Worm (Caenorhabditis elegans) whole organism, L3 larva: ENCODE results near the gene bath-27.

Source experiments
- R02D3.7 ChIP-seq: fragments of 150-350 bp; optimal IDR thresholded peaks from 2 replicates; lab custom pipeline; 2014; ENCODE audit warnings: missing biosample characterization, missing genetic modification characterization
- ZK546.5 ChIP-seq: sonication (generic microtip); optimal IDR thresholded peaks from 2 replicates; lab custom pipeline; 2017; ENCODE audit warnings: missing biosample characterization, missing genetic modification characterization
- aly-2 ChIP-seq: fragments of 150-350 bp; optimal IDR thresholded peaks from 2 replicates; lab custom pipeline; 2014; ENCODE audit warnings: missing biosample characterization, missing genetic modification characterization
- ceh-16 ChIP-seq: sonication (generic microtip); optimal IDR thresholded peaks from 2 replicates; lab custom pipeline; 2017; ENCODE audit warnings: missing biosample characterization, missing genetic modification characterization
- ceh-28 ChIP-seq: fragments of 150-350 bp; optimal IDR thresholded peaks from 2 replicates; lab custom pipeline; 2014; ENCODE audit warnings: missing biosample characterization, missing genetic modification reagents, missing genetic modification characterization
- ceh-82 ChIP-seq: fragments of 150-350 bp; optimal IDR thresholded peaks from 2 replicates; lab custom pipeline; 2014; ENCODE audit warnings: missing biosample characterization, missing genetic modification characterization
- egl-27 ChIP-seq: sonication (generic microtip); optimal IDR thresholded peaks from 4 replicates; lab custom pipeline; 2017; ENCODE audit warnings: missing biosample characterization, missing genetic modification reagents, missing genetic modification characterization
- egl-5 ChIP-seq: fragments of 150-350 bp; optimal IDR thresholded peaks from 2 replicates; lab custom pipeline; 2017; ENCODE audit warnings: missing biosample characterization, missing genetic modification reagents, missing genetic modification characterization, inconsistent platforms
- elt-2 ChIP-seq: sonication (generic microtip); optimal IDR thresholded peaks from 2 replicates; lab custom pipeline; 2016; ENCODE audit warnings: missing genetic modification reagents, mild to moderate bottlenecking, missing genetic modification characterization, missing compliant biosample characterization
- elt-3 ChIP-seq, 3 experiments: fragments of 150-350 bp in 1 of 3; sonication (generic microtip) in 2 of 3; optimal IDR thresholded peaks; 2 replicates in 2 of 3; 4 replicates in 1 of 3; lab custom pipeline; 2014 to 2017; ENCODE audit warnings: missing biosample characterization in 3 of 3, missing genetic modification characterization in 3 of 3
- fkh-10 ChIP-seq: sonication (generic microtip); optimal IDR thresholded peaks from 2 replicates; lab custom pipeline; 2017; ENCODE audit warnings: missing biosample characterization, missing genetic modification reagents, missing genetic modification characterization
- fkh-2 ChIP-seq: fragments of 150-350 bp; optimal IDR thresholded peaks from 2 replicates; lab custom pipeline; 2014; ENCODE audit warnings: missing biosample characterization, missing genetic modification reagents, missing genetic modification characterization
- hmg-11 ChIP-seq: sonication (generic microtip); optimal IDR thresholded peaks from 2 replicates; lab custom pipeline; 2016; ENCODE audit warnings: missing genetic modification characterization, missing compliant biosample characterization
- jun-1 ChIP-seq: fragments of 150-350 bp; optimal IDR thresholded peaks from 2 replicates; lab custom pipeline; 2014; ENCODE audit warnings: missing biosample characterization, missing genetic modification reagents, missing genetic modification characterization
- lin-15B ChIP-seq: fragments of 150-350 bp; optimal IDR thresholded peaks from 2 replicates; lab custom pipeline; 2014; ENCODE audit warnings: missing biosample characterization, missing genetic modification characterization
- lin-39 ChIP-seq: fragments of 150-350 bp; optimal IDR thresholded peaks from 2 replicates; lab custom pipeline; 2018; ENCODE audit warnings: missing biosample characterization, missing genetic modification reagents, missing genetic modification characterization
- mdl-1 ChIP-seq: fragments of 150-350 bp; optimal IDR thresholded peaks from 2 replicates; lab custom pipeline; 2014; ENCODE audit warnings: missing biosample characterization, missing genetic modification characterization
- nfya-1 ChIP-seq: sonication (generic microtip); optimal IDR thresholded peaks from 2 replicates; lab custom pipeline; 2017; ENCODE audit warnings: missing genetic modification characterization, mild to moderate bottlenecking, missing compliant biosample characterization, antibody characterized with exemption, moderate library complexity; ENCODE audit not compliant: insufficient read depth
- nhr-11 ChIP-seq: fragments of 150-350 bp; optimal IDR thresholded peaks from 2 replicates; lab custom pipeline; 2014; ENCODE audit warnings: missing biosample characterization, missing genetic modification characterization
- nhr-12 ChIP-seq: fragments of 150-350 bp; optimal IDR thresholded peaks from 2 replicates; lab custom pipeline; 2014; ENCODE audit warnings: missing biosample characterization, missing genetic modification characterization
- nhr-237 ChIP-seq: fragments of 150-350 bp; optimal IDR thresholded peaks from 2 replicates; lab custom pipeline; 2014; ENCODE audit warnings: missing biosample characterization, missing genetic modification characterization
- nhr-25 ChIP-seq: sonication (generic microtip); optimal IDR thresholded peaks from 2 replicates; lab custom pipeline; 2017; ENCODE audit warnings: missing biosample characterization, missing genetic modification characterization
- nhr-28 ChIP-seq: fragments of 150-350 bp; optimal IDR thresholded peaks from 2 replicates; lab custom pipeline; 2014; ENCODE audit warnings: missing biosample characterization, missing genetic modification characterization
- nhr-43 ChIP-seq: sonication (generic microtip); optimal IDR thresholded peaks from 2 replicates; lab custom pipeline; 2016; ENCODE audit warnings: mild to moderate bottlenecking, missing genetic modification characterization, missing compliant biosample characterization; ENCODE audit not compliant: poor library complexity, severe bottlenecking
- nhr-67 ChIP-seq: fragments of 150-350 bp; optimal IDR thresholded peaks from 2 replicates; lab custom pipeline; 2014; ENCODE audit warnings: missing biosample characterization, missing genetic modification characterization
- nhr-76 ChIP-seq: fragments of 150-350 bp; sonication (generic microtip); optimal IDR thresholded peaks from 5 replicates; lab custom pipeline; 2014; ENCODE audit warnings: missing biosample characterization, missing genetic modification characterization
- nhr-77 ChIP-seq: fragments of 150-350 bp; optimal IDR thresholded peaks from 2 replicates; lab custom pipeline; 2014; ENCODE audit warnings: missing biosample characterization, missing genetic modification characterization
- pha-4 ChIP-seq: fragments of 150-350 bp; optimal IDR thresholded peaks from 2 replicates; lab custom pipeline; 2014; ENCODE audit warnings: missing biosample characterization, missing genetic modification reagents, missing genetic modification characterization
- pqm-1 ChIP-seq: fragments of 150-350 bp; optimal IDR thresholded peaks from 2 replicates; lab custom pipeline; 2017; ENCODE audit warnings: missing biosample characterization, missing genetic modification characterization, inconsistent platforms
- sea-2 ChIP-seq: fragments of 150-350 bp; sonication (generic microtip); optimal IDR thresholded peaks from 4 replicates; lab custom pipeline; 2014; ENCODE audit warnings: missing biosample characterization, missing genetic modification reagents, missing genetic modification characterization
- tbx-2 ChIP-seq: sonication (generic microtip); optimal IDR thresholded peaks from 2 replicates; lab custom pipeline; 2016; ENCODE audit warnings: mild to moderate bottlenecking, missing genetic modification characterization, missing compliant biosample characterization
- unc-39 ChIP-seq: sonication (generic microtip); optimal IDR thresholded peaks from 4 replicates; lab custom pipeline; 2017; ENCODE audit warnings: missing biosample characterization, missing genetic modification characterization
- unc-62 ChIP-seq: fragments of 150-350 bp; sonication (generic microtip); optimal IDR thresholded peaks from 4 replicates; lab custom pipeline; 2014; ENCODE audit warnings: missing biosample characterization, missing genetic modification reagents, missing genetic modification characterization
- zag-1 ChIP-seq: fragments of 150-350 bp; optimal IDR thresholded peaks from 2 replicates; lab custom pipeline; 2014; ENCODE audit warnings: missing biosample characterization, missing genetic modification characterization
- ztf-11 ChIP-seq: fragments of 150-350 bp; optimal IDR thresholded peaks from 2 replicates; lab custom pipeline; 2014; ENCODE audit warnings: missing biosample characterization, missing genetic modification characterization
- ztf-4 ChIP-seq: fragments of 150-350 bp; optimal IDR thresholded peaks from 2 replicates; lab custom pipeline; 2014; ENCODE audit warnings: missing biosample characterization, missing genetic modification characterization

bath-27 gene

ce11 chrII:3332039-3332438 is 26.9 kb upstream of the bath-27 start, which contains the start of gene irld-27:
irld-27 (plus strand) TSS chrII:3332339.
- TF ChIP-seq sea-2 (GFP tag; lab: Kevin White, UChicago), result no peak
- no peak for TF ChIP-seq nhr-67 (tag; lab: Kevin White, UChicago)
- TF ChIP-seq ceh-28 (tag; lab: Kevin White, UChicago), result no peak
- no peak for TF ChIP-seq mdl-1
- no peak for TF ChIP-seq nhr-77 (tag; lab: Kevin White, UChicago)
- no peak for TF ChIP-seq nhr-11 (tag; lab: Kevin White, UChicago)
- TF ChIP-seq pqm-1, result no peak
- TF ChIP-seq jun-1 (tag; lab: Kevin White, UChicago), result no peak
- no peak for TF ChIP-seq nhr-12 (tag; lab: Kevin White, UChicago)
- no peak for TF ChIP-seq nhr-43
- TF ChIP-seq lin-15B (tag; lab: Kevin White, UChicago), result no peak
- no peak for TF ChIP-seq nhr-25 (tag; lab: Kevin White, UChicago)
- no peak for TF ChIP-seq elt-2
- TF ChIP-seq egl-5 (tag; lab: Kevin White, UChicago), result no peak
- no peak for TF ChIP-seq R02D3.7 (tag; lab: Kevin White, UChicago)
- TF ChIP-seq nfya-1, result no peak
- TF ChIP-seq nhr-76 (tag; lab: Kevin White, UChicago), result no peak
- TF ChIP-seq fkh-10, result no peak

- TF ChIP-seq hmg-11 (tag; lab: Kevin White, UChicago) (no peak), nhr-28 (tag; lab: Kevin White, UChicago) (no peak), nhr-11 (tag; lab: Kevin White, UChicago) (no peak), nfya-1 (no peak), aly-2 (no peak), fkh-2 (no peak), zag-1 (tag; lab: Kevin White, UChicago) (no peak), elt-3 (tag; optimal IDR thresholded peaks at IDR 0.05; lab: Kevin White, UChicago) (no peak), ztf-4 (tag; lab: Kevin White, UChicago) (no peak), nhr-237 (tag; lab: Kevin White, UChicago) (no peak), ceh-28 (tag; lab: Kevin White, UChicago) (no peak), unc-39 (tag; lab: Kevin White, UChicago) (no peak)
- TF ChIP-seq, all 47 proteins: peak for 0
Observed at ce11 chrII:3337039-3337438, 21.9 kb upstream of the bath-27 start, which contains the start of gene F14D2.19. F14D2.19 (minus strand) TSS chrII:3337139.

- no peak for TF ChIP-seq jun-1 (tag; lab: Kevin White, UChicago)
Observed at ce11 chrII:3338556-3338955, 20.4 kb upstream of the bath-27 start, which contains the start of gene F14D2.7. F14D2.7 (minus strand) TSS chrII:3338656.

ce11 chrII:3340251-3340650 is 18.7 kb upstream of the bath-27 start, which contains the start of gene F14D2.5:
F14D2.5 (plus strand) TSS chrII:3340551.
- TF ChIP-seq ztf-4 (tag; lab: Kevin White, UChicago) (no peak), sea-2 (GFP tag; lab: Kevin White, UChicago) (no peak), elt-2 (no peak), unc-62 (GFP tag; lab: Kevin White, UChicago) (no peak)

- TF ChIP-seq ceh-82, result no peak
- TF ChIP-seq ZK546.5 (tag; lab: Kevin White, UChicago), result no peak
- no peak for TF ChIP-seq nhr-76 (tag; lab: Kevin White, UChicago)
- no peak for TF ChIP-seq sea-2 (GFP tag; lab: Kevin White, UChicago)
- TF ChIP-seq hmg-11 (tag; lab: Kevin White, UChicago), result no peak
- no peak for TF ChIP-seq pha-4 (tag; lab: Kevin White, UChicago)
- TF ChIP-seq nhr-11 (tag; lab: Kevin White, UChicago), result no peak
- no peak for TF ChIP-seq lin-39 (tag; lab: Kevin White, UChicago)
- TF ChIP-seq ztf-11, result no peak
- TF ChIP-seq tbx-2 (tag; lab: Kevin White, UChicago), result no peak
- no peak for TF ChIP-seq ceh-16 (tag; lab: Kevin White, UChicago)
- no peak for TF ChIP-seq nhr-67 (tag; lab: Kevin White, UChicago)
- TF ChIP-seq egl-27 (tag; lab: Kevin White, UChicago), result no peak
- TF ChIP-seq fkh-2, result no peak
- TF ChIP-seq unc-62 (GFP tag; lab: Kevin White, UChicago), result no peak
- no peak for TF ChIP-seq ztf-4 (tag; lab: Kevin White, UChicago)
- no peak for TF ChIP-seq zag-1 (tag; lab: Kevin White, UChicago)
Observed at ce11 chrII:3340818-3341217, 18.1 kb upstream of the bath-27 start.
